Worm (Caenorhabditis elegans) whole organism, L2 larva: ENCODE results near the gene unc-119.

Experiments used
- C34F6.9 ChIP-seq: fragments of 150-350 bp; optimal IDR thresholded peaks from 2 replicates; lab custom pipeline; 2014; ENCODE audit warnings: missing biosample characterization, missing genetic modification characterization
- ZK546.5 ChIP-seq: sonication (generic microtip); optimal IDR thresholded peaks from 2 replicates; lab custom pipeline; 2017; ENCODE audit warnings: missing biosample characterization, missing genetic modification characterization
- ceh-82 ChIP-seq: fragments of 150-350 bp; optimal IDR thresholded peaks from 2 replicates; lab custom pipeline; 2014; ENCODE audit warnings: missing biosample characterization, missing genetic modification characterization
- crh-2 ChIP-seq: sonication (generic microtip); optimal IDR thresholded peaks from 2 replicates; lab custom pipeline; 2017; ENCODE audit warnings: missing biosample characterization, missing genetic modification characterization
- fos-1 ChIP-seq: fragments of 150-350 bp; optimal IDR thresholded peaks from 2 replicates; lab custom pipeline; 2014; ENCODE audit warnings: missing biosample characterization, missing genetic modification characterization
- lin-39 ChIP-seq: fragments of 150-350 bp; optimal IDR thresholded peaks from 2 replicates; lab custom pipeline; 2014; ENCODE audit warnings: missing biosample characterization, missing genetic modification reagents, missing genetic modification characterization
- nhr-129 ChIP-seq: fragments of 150-350 bp; optimal IDR thresholded peaks from 2 replicates; lab custom pipeline; 2014; ENCODE audit warnings: missing biosample characterization, missing genetic modification characterization
- nhr-21 ChIP-seq: fragments of 150-350 bp; optimal IDR thresholded peaks from 2 replicates; lab custom pipeline; 2014; ENCODE audit warnings: missing biosample characterization, missing genetic modification characterization
- nhr-237 ChIP-seq: fragments of 150-350 bp; optimal IDR thresholded peaks from 2 replicates; lab custom pipeline; 2014; ENCODE audit warnings: missing biosample characterization, missing genetic modification characterization
- nhr-6 ChIP-seq: fragments of 150-350 bp; optimal IDR thresholded peaks from 2 replicates; lab custom pipeline; 2014; ENCODE audit warnings: missing biosample characterization, missing genetic modification characterization
- nhr-77 ChIP-seq: fragments of 150-350 bp; optimal IDR thresholded peaks from 2 replicates; lab custom pipeline; 2014; ENCODE audit warnings: missing biosample characterization, missing genetic modification characterization
- peb-1 ChIP-seq: fragments of 150-350 bp; optimal IDR thresholded peaks from 2 replicates; lab custom pipeline; 2014; ENCODE audit warnings: missing biosample characterization, missing genetic modification characterization
- sma-3 ChIP-seq: sonication (generic microtip); optimal IDR thresholded peaks from 2 replicates; lab custom pipeline; 2016; ENCODE audit warnings: missing genetic modification reagents, missing genetic modification characterization, missing compliant biosample characterization
- snpc-4 ChIP-seq: fragments of 150-350 bp; optimal IDR thresholded peaks from 2 replicates; lab custom pipeline; 2014; ENCODE audit warnings: missing biosample characterization, missing genetic modification characterization
- unc-55 ChIP-seq: fragments of 150-350 bp; sonication (generic microtip); optimal IDR thresholded peaks from 3 replicates; lab custom pipeline; 2014; ENCODE audit warnings: missing biosample characterization, missing genetic modification reagents, missing genetic modification characterization
- zag-1 ChIP-seq: fragments of 150-350 bp; optimal IDR thresholded peaks from 2 replicates; lab custom pipeline; 2014; ENCODE audit warnings: missing biosample characterization, missing genetic modification characterization
- ztf-1 ChIP-seq: fragments of 200-800 bp; sonication (Bioruptor generic); conservative IDR thresholded peaks from 2 replicates; pipeline ENCODE4 v1.3.6; 2022; ENCODE audit warnings: missing genetic modification characterization, missing compliant biosample characterization

The unc-119 gene

ce11 chrIII:10957710-10958109 lies 55.3 kb downstream of the unc-119 start:
- TF ChIP-seq C34F6.9 (no peak), crh-2 (no peak), snpc-4 (no peak), ZK546.5 (tag; lab: Kevin White, UChicago) (no peak), nhr-6 (tag; lab: Kevin White, UChicago) (no peak), ceh-82 (no peak), fos-1 (tag; lab: Kevin White, UChicago) (no peak), ztf-1 (no peak), nhr-237 (tag; lab: Kevin White, UChicago) (no peak), nhr-21 (no peak), sma-3 (GFP tag; lab: Kevin White, UChicago) (no peak), zag-1 (tag; lab: Kevin White, UChicago) (no peak), peb-1 (tag; lab: Kevin White, UChicago) (no peak), lin-39 (no peak), unc-55 (GFP tag; lab: Kevin White, UChicago) (no peak), nhr-129 (tag; lab: Kevin White, UChicago) (no peak), nhr-77 (tag; lab: Kevin White, UChicago) (no peak)
- TF ChIP-seq, all 48 proteins: peak for 0
